Worm (Caenorhabditis elegans): ENCODE data around the gene gop-3.
A peak's percentile ranks its signal among the peaks of the same experiment; 100 is the strongest.

gop-3 gene

ce11 chrIII:5305725-5306124 is 45.2 kb downstream of the gop-3 start (continued):
- TF ChIP-seq F37B4.10 (GFP tag; IDR thresholded peaks at IDR 0.05) = peak; percentile 88; the same call in 1 of the 2 replicates
- TF ChIP-seq snpc-1.1 (tag; optimal IDR thresholded peaks at IDR 0.05; ENCODE audit: insufficient read depth) = peak; percentile 59
- no peak for TF ChIP-seq bed-1 (GFP tag; IDR thresholded peaks at IDR 0.05)
- TF ChIP-seq xnd-1 (tag; optimal IDR thresholded peaks at IDR 0.05) = peak; percentile 18
- peak; percentile 66; the same call in 1 of the 2 replicates for TF ChIP-seq cebp-1 (GFP tag; IDR thresholded peaks at IDR 0.05)
- peak; percentile 77 for TF ChIP-seq cebp-1 (tag; optimal IDR thresholded peaks at IDR 0.05)
- no peak; the same call in 1 of the 2 replicates for TF ChIP-seq Y53F4B.3 (GFP tag; IDR thresholded peaks at IDR 0.05)
- TF ChIP-seq hmg-20 (GFP tag; IDR thresholded peaks at IDR 0.05) = peak; percentile 46; the same call in 1 of the 2 replicates
- no peak for TF ChIP-seq pha-4 (tag; optimal IDR thresholded peaks at IDR 0.05)
- TF ChIP-seq akir-1 (GFP tag; optimal IDR thresholded peaks at IDR 0.05) = no peak
- peak; percentile 66 for TF ChIP-seq unc-130 (GFP tag; optimal IDR thresholded peaks at IDR 0.05)
- peak; percentile 29 for TF ChIP-seq ztf-26 (tag; optimal IDR thresholded peaks at IDR 0.05)
- TF ChIP-seq bed-2 (GFP tag; IDR thresholded peaks at IDR 0.05) = no peak
- no peak for TF ChIP-seq egl-18 (GFP tag; IDR thresholded peaks at IDR 0.05)
- TF ChIP-seq hmg-1.2 (GFP tag; IDR thresholded peaks at IDR 0.05) = peak; percentile 84
- peak; percentile 75 for TF ChIP-seq attf-5 (GFP tag; optimal IDR thresholded peaks at IDR 0.05)
- no peak; the same call in 1 of the 2 replicates for TF ChIP-seq dox-1 (GFP tag; IDR thresholded peaks at IDR 0.05)
- TF ChIP-seq F52B5.7 (tag; optimal IDR thresholded peaks at IDR 0.05) = peak; percentile 83
- TF ChIP-seq lsl-1 (GFP tag; optimal IDR thresholded peaks at IDR 0.05) = peak; percentile 74
- TF ChIP-seq unc-62 (GFP tag; optimal IDR thresholded peaks at IDR 0.05) = no peak
- peak; percentile 81 for TF ChIP-seq fkh-3 (tag; optimal IDR thresholded peaks at IDR 0.05)
- TF ChIP-seq chd-7 (tag; optimal IDR thresholded peaks at IDR 0.05) = peak; percentile 74
- no peak for TF ChIP-seq hlh-26 (GFP tag; conservative IDR thresholded peaks at IDR 0.05)
- TF ChIP-seq ceh-79 (tag; optimal IDR thresholded peaks at IDR 0.05) = peak; percentile 91
- peak; percentile 60; the same call in 1 of the 2 replicates for TF ChIP-seq Y67H2A.10 (GFP tag; conservative IDR thresholded peaks at IDR 0.05)
- TF ChIP-seq madf-10 (tag; optimal IDR thresholded peaks at IDR 0.05) = peak; percentile 51
- no peak for TF ChIP-seq F57C9.4 (tag; optimal IDR thresholded peaks at IDR 0.05)
- TF ChIP-seq lir-1 (GFP tag; conservative IDR thresholded peaks at IDR 0.05) = 0 out of 2 replicates have a peak, but pooled peaks have one; percentile 10
- TF ChIP-seq F49E8.2 (tag; optimal IDR thresholded peaks at IDR 0.05; ENCODE audit: insufficient read depth) = peak; percentile 66
- peak; percentile 67 for TF ChIP-seq repo-1 (tag; optimal IDR thresholded peaks at IDR 0.05)
- peak; percentile 95 for TF ChIP-seq B0261.1 (tag; optimal IDR thresholded peaks at IDR 0.05)
- TF ChIP-seq F57A8.1 (GFP tag; optimal IDR thresholded peaks at IDR 0.05) = peak; percentile 69
- peak; percentile 70 for TF ChIP-seq rcor-1 (GFP tag; IDR thresholded peaks at IDR 0.05)
- TF ChIP-seq snpc-1.3 (tag; optimal IDR thresholded peaks at IDR 0.05; ENCODE audit: insufficient read depth) = peak; percentile 75
- TF ChIP-seq mes-4 (tag; optimal IDR thresholded peaks at IDR 0.05) = no peak
- peak; percentile 83 to 93 for TF ChIP-seq rec-8 (tag; optimal IDR thresholded peaks at IDR 0.05)
- no peak for TF ChIP-seq mel-28 (tag; optimal IDR thresholded peaks at IDR 0.05; ENCODE audit: borderline replicate concordance)
- TF ChIP-seq F33H1.4 (GFP tag; IDR thresholded peaks at IDR 0.05) = peak; percentile 68
- TF ChIP-seq F10E7.11 (tag; optimal IDR thresholded peaks at IDR 0.05) = peak; percentile 57
- peak; percentile 30 for TF ChIP-seq nhr-80 (tag; optimal IDR thresholded peaks at IDR 0.05)
- TF ChIP-seq F22D6.2 (tag; optimal IDR thresholded peaks at IDR 0.05) = peak; percentile 25
- peak; percentile 31 for TF ChIP-seq nhr-179 (tag; optimal IDR thresholded peaks at IDR 0.05)
- TF ChIP-seq ceh-58 (GFP tag; IDR thresholded peaks at IDR 0.05) = peak; percentile 91; the same call in 1 of the 2 replicates
- TF ChIP-seq hlh-12 (tag; optimal IDR thresholded peaks at IDR 0.05) = peak; percentile 61
- peak; percentile 83 for TF ChIP-seq madf-3 (GFP tag; IDR thresholded peaks at IDR 0.05)
- peak; percentile 69 for TF ChIP-seq F23B12.7 (tag; optimal IDR thresholded peaks at IDR 0.05; ENCODE audit: insufficient read depth)
- TF ChIP-seq mcd-1 (GFP tag; IDR thresholded peaks at IDR 0.05) = no peak; the same call in 1 of the 2 replicates
- TF ChIP-seq nhr-90 (tag; optimal IDR thresholded peaks at IDR 0.05) = peak; percentile 95

Data from whole organism, young adult.